Fruit fly (Drosophila melanogaster) whole organism, prepupa: ENCODE data around the gene CG33912.
A peak's percentile ranks its signal among the peaks of the same experiment; 100 is the strongest.

Source experiments
- Blimp-1 ChIP-seq: fragments of 200-800 bp; sonication (Bioruptor generic); optimal IDR thresholded peaks from 3 replicates; lab custom pipeline; 2017; ENCODE audit warnings: missing biosample characterization, missing genetic modification characterization, mild to moderate bottlenecking, moderate library complexity, missing genetic modification reagents
- CG10631 ChIP-seq: fragments of 200-800 bp; sonication (Bioruptor generic); optimal IDR thresholded peaks from 2 replicates; lab custom pipeline; 2016; ENCODE audit warnings: missing biosample characterization, missing genetic modification characterization
- CG10669 ChIP-seq: fragments of 200-800 bp; sonication (Bioruptor generic); optimal IDR thresholded peaks from 3 replicates; lab custom pipeline; 2018; ENCODE audit warnings: missing biosample characterization, mild to moderate bottlenecking, missing genetic modification characterization, moderate library complexity
- CG11294 ChIP-seq: fragments of 200-800 bp; sonication (Bioruptor generic); IDR thresholded peaks from 2 replicates; pipeline ENCODE4 v1.3.6; 2022; ENCODE audit warnings: missing biosample characterization, missing genetic modification characterization
- CG11902 ChIP-seq: fragments of 200-800 bp; sonication (Bioruptor generic); optimal IDR thresholded peaks from 3 replicates; lab custom pipeline; 2016; ENCODE audit warnings: missing biosample characterization, missing genetic modification characterization
- CG15336 ChIP-seq: fragments of 200-800 bp; sonication (Bioruptor generic); IDR thresholded peaks from 2 replicates; pipeline ENCODE4 v1.3.6; 2022; ENCODE audit warnings: missing biosample characterization, missing genetic modification characterization
- CG16779 ChIP-seq: fragments of 200-800 bp; sonication (Bioruptor generic); optimal IDR thresholded peaks from 3 replicates; lab custom pipeline; 2017; ENCODE audit warnings: missing biosample characterization, mild to moderate bottlenecking, missing genetic modification characterization
- CG3032 ChIP-seq: fragments of 200-800 bp; optimal IDR thresholded peaks from 2 replicates; lab custom pipeline; 2019; ENCODE audit warnings: missing biosample characterization, mild to moderate bottlenecking, missing genetic modification characterization, moderate library complexity
- CG31627 ChIP-seq: fragments of 200-800 bp; sonication (Bioruptor generic); optimal IDR thresholded peaks from 3 replicates; lab custom pipeline; 2016; ENCODE audit warnings: missing biosample characterization, missing genetic modification characterization
- CG34406 ChIP-seq: fragments of 200-800 bp; sonication (Bioruptor generic); optimal IDR thresholded peaks from 3 replicates; lab custom pipeline; 2016; ENCODE audit warnings: missing biosample characterization, missing genetic modification characterization
- CG3919 ChIP-seq: fragments of 200-800 bp; sonication (Bioruptor generic); optimal IDR thresholded peaks from 3 replicates; lab custom pipeline; 2016; ENCODE audit warnings: missing biosample characterization, missing genetic modification characterization
- CG4318 ChIP-seq: fragments of 200-800 bp; sonication (Bioruptor generic); optimal IDR thresholded peaks from 3 replicates; lab custom pipeline; 2017; ENCODE audit warnings: missing biosample characterization, mild to moderate bottlenecking, missing genetic modification characterization
- CG6808 ChIP-seq: fragments of 200-800 bp; sonication (Bioruptor generic); optimal IDR thresholded peaks from 3 replicates; lab custom pipeline; 2017; ENCODE audit warnings: missing biosample characterization, missing genetic modification characterization, mild to moderate bottlenecking, moderate library complexity, missing genetic modification reagents
- CG6854 ChIP-seq: fragments of 200-800 bp; sonication (Bioruptor generic); optimal IDR thresholded peaks from 2 replicates; lab custom pipeline; 2017; ENCODE audit warnings: missing biosample characterization, mild to moderate bottlenecking, missing genetic modification characterization
- CG8119 ChIP-seq: fragments of 200-800 bp; sonication (Bioruptor generic); IDR thresholded peaks from 3 replicates; pipeline ENCODE4 v1.3.6; 2022; ENCODE audit warnings: missing biosample characterization, missing genetic modification characterization
- CG8319 ChIP-seq: fragments of 200-800 bp; sonication (Bioruptor generic); optimal IDR thresholded peaks from 3 replicates; lab custom pipeline; 2016; ENCODE audit warnings: missing biosample characterization, missing genetic modification characterization
- CG8632 ChIP-seq: fragments of 200-800 bp; sonication (Bioruptor generic); optimal IDR thresholded peaks from 3 replicates; lab custom pipeline; 2016; ENCODE audit warnings: missing biosample characterization, missing genetic modification characterization
- Eip78C ChIP-seq: fragments of 200-800 bp; sonication (Bioruptor generic); peaks from one replicate; lab custom pipeline; 2016; ENCODE audit warnings: missing biosample characterization, missing genetic modification characterization
- Ets21C ChIP-seq: fragments of 200-800 bp; sonication (Bioruptor generic); optimal IDR thresholded peaks from 3 replicates; lab custom pipeline; 2016; ENCODE audit warnings: missing biosample characterization, missing genetic modification characterization
- Ets96B ChIP-seq: fragments of 200-800 bp; optimal IDR thresholded peaks from 2 replicates; lab custom pipeline; 2019; ENCODE audit warnings: missing biosample characterization, mild to moderate bottlenecking, missing genetic modification characterization, moderate library complexity
- Hr38 ChIP-seq: sonication (Bioruptor generic); optimal IDR thresholded peaks from 2 replicates; lab custom pipeline; 2016; ENCODE audit warnings: missing biosample characterization, missing genetic modification characterization
- Hr39 ChIP-seq: fragments of 200-800 bp; sonication (Bioruptor generic); optimal IDR thresholded peaks from 2 replicates; lab custom pipeline; 2016; ENCODE audit warnings: missing biosample characterization, missing genetic modification characterization
- Smox ChIP-seq: fragments of 200-800 bp; sonication (Bioruptor generic); optimal IDR thresholded peaks from 3 replicates; lab custom pipeline; 2016; ENCODE audit warnings: missing biosample characterization, missing genetic modification characterization
- Sox102F ChIP-seq: fragments of 200-800 bp; sonication (Bioruptor generic); optimal IDR thresholded peaks from 2 replicates; lab custom pipeline; 2016; ENCODE audit warnings: missing biosample characterization, mild to moderate bottlenecking, missing genetic modification characterization
- Sox14 ChIP-seq: fragments of 200-800 bp; sonication (Bioruptor generic); optimal IDR thresholded peaks from 3 replicates; lab custom pipeline; 2016; ENCODE audit warnings: missing biosample characterization, missing genetic modification characterization
- achi ChIP-seq: fragments of 200-800 bp; sonication (Bioruptor generic); optimal IDR thresholded peaks from 3 replicates; lab custom pipeline; 2016; ENCODE audit warnings: missing biosample characterization, missing genetic modification characterization
- acj6 ChIP-seq: fragments of 200-800 bp; sonication (Bioruptor generic); optimal IDR thresholded peaks from 3 replicates; lab custom pipeline; 2016; ENCODE audit warnings: missing biosample characterization, missing genetic modification characterization
- dac ChIP-seq: fragments of 200-800 bp; sonication (Bioruptor generic); optimal IDR thresholded peaks from 2 replicates; lab custom pipeline; 2017; ENCODE audit warnings: missing biosample characterization, mild to moderate bottlenecking, missing genetic modification characterization
- dsx ChIP-seq: fragments of 200-800 bp; optimal IDR thresholded peaks from 3 replicates; lab custom pipeline; 2019; ENCODE audit warnings: missing biosample characterization, mild to moderate bottlenecking, missing genetic modification characterization, moderate library complexity; ENCODE audit not compliant: poor library complexity, severe bottlenecking
- eg ChIP-seq: fragments of 200-800 bp; sonication (Bioruptor generic); IDR thresholded peaks from 3 replicates; pipeline ENCODE4 v1.3.6; 2022; ENCODE audit warnings: missing biosample characterization, missing genetic modification characterization
- esn ChIP-seq: fragments of 200-800 bp; sonication (Bioruptor generic); optimal IDR thresholded peaks from 2 replicates; lab custom pipeline; 2016; ENCODE audit warnings: missing biosample characterization, mild to moderate bottlenecking, missing genetic modification characterization, moderate library complexity
- fkh ChIP-seq: fragments of 200-800 bp; sonication (Bioruptor generic); optimal IDR thresholded peaks from 3 replicates; lab custom pipeline; 2017; ENCODE audit warnings: missing biosample characterization, mild to moderate bottlenecking, missing genetic modification characterization, moderate library complexity
- lz ChIP-seq: fragments of 200-800 bp; sonication (Bioruptor generic); optimal IDR thresholded peaks from 3 replicates; lab custom pipeline; 2016; ENCODE audit warnings: missing biosample characterization, missing genetic modification characterization
- pdm3 ChIP-seq: fragments of 200-800 bp; sonication (Bioruptor generic); optimal IDR thresholded peaks from 3 replicates; lab custom pipeline; 2016; ENCODE audit warnings: missing biosample characterization, missing genetic modification characterization
- salr ChIP-seq, 2 experiments: fragments of 200-800 bp; sonication (Bioruptor generic); optimal IDR thresholded peaks; 3 replicates each; lab custom pipeline; 2016 to 2018; ENCODE audit warnings: missing biosample characterization in 2 of 2, missing genetic modification characterization in 2 of 2, mild to moderate bottlenecking in 1 of 2
- spab ChIP-seq: fragments of 200-800 bp; sonication (Bioruptor generic); optimal IDR thresholded peaks from 2 replicates; lab custom pipeline; 2017; ENCODE audit warnings: missing biosample characterization, mild to moderate bottlenecking, missing genetic modification characterization, missing genetic modification reagents
- svp ChIP-seq: fragments of 200-800 bp; sonication (Bioruptor generic); peaks from one replicate; lab custom pipeline; 2016; ENCODE audit warnings: missing biosample characterization, missing genetic modification characterization
- topi ChIP-seq: fragments of 200-800 bp; sonication (Bioruptor generic); optimal IDR thresholded peaks from 3 replicates; lab custom pipeline; 2016; ENCODE audit warnings: missing biosample characterization, missing genetic modification characterization

The CG33912 gene

DNA sequence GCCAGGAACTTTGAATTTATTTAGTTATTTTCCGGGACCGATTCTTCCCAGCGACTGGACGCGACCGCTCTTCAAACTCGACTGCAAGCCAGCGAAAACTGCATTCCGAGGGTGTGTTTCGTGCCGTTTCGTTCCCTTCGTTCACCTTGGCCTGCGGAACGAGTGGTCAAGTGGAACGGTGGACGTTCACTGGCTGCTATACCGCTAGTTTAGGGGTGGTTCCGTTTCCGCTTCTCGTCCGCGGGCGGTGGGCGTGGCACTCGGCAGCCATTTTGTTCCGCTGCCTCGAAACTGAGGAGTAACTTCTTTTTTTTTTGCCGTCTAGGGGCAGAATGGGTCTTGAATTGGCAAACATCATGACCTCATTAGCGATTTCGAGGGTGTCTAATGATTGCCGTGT lies 37.2 kb upstream of the CG33912 start, which contains the start of gene Six4:
Gene Six4, minus strand, starts transcription at position 85 of the 400 bp plus-strand sequence.
- TF ChIP-seq CG11902 = no peak
- TF ChIP-seq pdm3 (GFP tag; lab: Kevin White, UChicago) = no peak
- no peak for TF ChIP-seq Ets21C (GFP tag; lab: Kevin White, UChicago)
- TF ChIP-seq, all 60 proteins: peak for 0

DNA sequence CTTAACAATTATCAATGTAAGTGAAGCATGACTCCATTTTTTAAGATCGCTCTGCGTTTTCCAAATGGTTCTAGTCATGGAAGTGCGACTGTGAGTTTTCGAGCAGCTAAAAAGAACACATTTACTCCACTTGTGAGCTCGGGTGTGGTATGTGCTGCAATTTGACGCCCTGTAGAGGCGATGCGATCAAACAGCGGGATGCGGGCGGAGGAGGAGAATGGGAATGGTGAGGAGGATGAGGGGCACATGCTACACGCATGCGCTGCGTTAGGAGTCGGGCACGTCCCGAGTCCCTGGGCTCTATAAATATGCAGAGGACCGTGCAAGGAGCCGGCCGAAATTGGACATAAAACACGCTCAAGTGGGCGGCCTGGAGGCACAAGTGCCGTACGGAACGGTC lies 33.8 kb upstream of the CG33912 start:
- no peak for TF ChIP-seq Blimp-1 (GFP tag; lab: Kevin White, UChicago)
- TF ChIP-seq, all 60 proteins: peak for 0

DNA sequence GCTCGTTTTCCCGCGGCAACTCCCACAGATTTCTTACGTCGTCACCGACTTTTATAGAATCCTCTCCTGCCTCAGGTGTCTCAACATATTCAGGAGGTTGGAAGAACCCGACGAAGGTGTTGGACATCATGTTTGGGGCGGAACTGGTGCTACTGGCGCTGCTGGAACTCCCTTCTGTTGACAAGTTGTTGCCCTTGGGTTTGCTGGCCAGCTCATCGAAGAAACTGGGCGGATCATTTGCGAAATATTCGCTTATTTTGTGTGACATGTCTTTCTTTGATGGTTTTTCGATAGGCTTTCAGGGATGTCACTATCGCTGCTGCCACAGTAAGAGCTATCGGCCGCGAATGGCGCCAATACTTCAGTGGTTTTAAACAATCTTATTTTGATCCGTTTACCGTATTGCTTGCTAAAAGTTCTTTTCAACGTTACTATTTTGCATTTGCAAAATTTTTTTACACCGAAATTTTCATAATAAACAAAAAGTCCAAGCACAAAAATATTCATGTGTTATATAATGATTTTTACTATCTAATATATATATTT lies 32.4 kb upstream of the CG33912 start, which contains the start of gene CG11396:
Gene CG11396, minus strand, starts transcription at position 303 of the 546 bp plus-strand sequence.
- TF ChIP-seq Hr38 (GFP tag; lab: Kevin White, UChicago) (no peak), esn (GFP tag; lab: Kevin White, UChicago) (peak; percentile 39), achi (peak; percentile 52), Hr39 (GFP tag; lab: Kevin White, UChicago) (no peak), Sox14 (GFP tag; lab: Kevin White, UChicago) (peak; percentile 62), Eip78C (GFP tag; lab: Kevin White, UChicago) (peak; percentile 45), CG8632 (no peak), fkh (GFP tag; lab: Kevin White, UChicago) (no peak), CG3032 (tag; lab: Kevin White, UChicago) (no peak), Ets96B (tag; lab: Kevin White, UChicago) (no peak)

DNA sequence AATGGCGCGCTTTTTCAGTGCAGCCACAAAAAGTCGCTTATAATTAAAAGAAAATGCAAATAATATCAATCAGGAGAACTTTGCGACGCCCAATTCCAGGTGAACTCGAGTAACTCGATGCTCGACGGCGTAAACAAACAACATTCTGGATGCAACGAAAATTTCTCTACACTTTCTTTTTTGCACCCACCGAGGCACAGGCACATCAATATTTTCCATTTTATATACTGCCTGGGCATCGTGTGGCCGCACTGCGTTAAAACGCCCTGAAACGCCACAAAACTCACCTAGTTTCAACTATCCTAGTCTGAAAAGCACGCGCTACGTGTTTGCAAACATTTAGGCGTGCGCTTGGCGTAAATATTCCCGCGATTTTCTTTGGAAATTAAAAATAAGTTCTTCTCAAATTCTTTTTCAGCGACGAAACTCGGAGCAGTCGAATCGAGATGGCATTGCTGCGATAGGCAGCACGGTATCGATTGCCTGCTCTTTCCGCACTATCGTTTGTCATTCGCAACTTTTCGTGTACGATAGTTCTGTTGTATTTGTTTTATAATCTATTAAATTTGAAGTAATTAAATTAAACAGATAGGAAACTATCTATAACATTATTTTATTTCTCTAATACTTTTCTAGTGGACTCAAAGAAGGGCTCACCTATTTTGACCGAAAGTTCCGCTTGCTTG lies 30.4 kb upstream of the CG33912 start, which contains the start of gene Pcif1:
Gene Pcif1, minus strand, starts transcription at position 456 of the 686 bp plus-strand sequence.
- no peak for TF ChIP-seq acj6 (GFP tag; lab: Kevin White, UChicago)
- peak; percentile 13 for TF ChIP-seq achi
- no peak for TF ChIP-seq CG10669 (GFP tag; lab: Kevin White, UChicago)
- TF ChIP-seq lz = peak; percentile 28
- peak; percentile 14 for TF ChIP-seq Sox14 (GFP tag; lab: Kevin White, UChicago)
- TF ChIP-seq dac (GFP tag; lab: Kevin White, UChicago) = no peak
- TF ChIP-seq Sox102F (GFP tag; lab: Kevin White, UChicago) = peak; percentile 36
- no peak for TF ChIP-seq CG10631 (GFP tag; lab: Kevin White, UChicago)
- peak; percentile 52 for TF ChIP-seq esn (GFP tag; lab: Kevin White, UChicago)
- TF ChIP-seq fkh (GFP tag; lab: Kevin White, UChicago) = peak; percentile 67
- TF ChIP-seq Eip78C (GFP tag; lab: Kevin White, UChicago) = peak; percentile 40
- peak; percentile 31 for TF ChIP-seq topi (GFP tag; lab: Kevin White, UChicago)

dm6 chr3L:20784812-20785671 lies 29.6 kb upstream of the CG33912 start:
- peak; percentile 32 for TF ChIP-seq CG34406 (GFP tag; lab: Kevin White, UChicago)
- peak; percentile 56 for TF ChIP-seq CG15336 (GFP tag; lab: Robert Waterston, UW)
- TF ChIP-seq Blimp-1 (GFP tag; lab: Kevin White, UChicago) = peak; percentile 44
- TF ChIP-seq svp (GFP tag; lab: Kevin White, UChicago) = peak; percentile 59
- peak; percentile 64 for TF ChIP-seq esn (GFP tag; lab: Kevin White, UChicago)
- peak; percentile 25 for TF ChIP-seq CG31627 (GFP tag; lab: Kevin White, UChicago)
- peak; percentile 2 for TF ChIP-seq CG3919 (GFP tag; lab: Kevin White, UChicago)
- no peak for TF ChIP-seq CG6854 (GFP tag; lab: Kevin White, UChicago)
- TF ChIP-seq CG16779 (tag; lab: Kevin White, UChicago) = no peak
- peak; percentile 30; the same call in 2 of the 3 replicates for TF ChIP-seq CG8119 (GFP tag; lab: Robert Waterston, UW)
- TF ChIP-seq fkh (GFP tag; lab: Kevin White, UChicago) = peak; percentile 6
- peak in 1 of 2 experiments; percentile 54 for TF ChIP-seq salr (GFP tag; optimal IDR thresholded peaks at IDR 0.05; lab: Kevin White, UChicago)
- no peak for TF ChIP-seq acj6 (GFP tag; lab: Kevin White, UChicago)
- peak; percentile 57 for TF ChIP-seq Smox (GFP tag; lab: Kevin White, UChicago)
- TF ChIP-seq eg = no peak
- peak; percentile 41 for TF ChIP-seq Hr39 (GFP tag; lab: Kevin White, UChicago)
- TF ChIP-seq CG8319 = no peak
- peak; percentile 57 for TF ChIP-seq CG6808
- peak; percentile 11 for TF ChIP-seq dsx
- TF ChIP-seq CG11294 (GFP tag; lab: Robert Waterston, UW) = no peak
- TF ChIP-seq CG8632 = peak; percentile 30
- peak; percentile 1 for TF ChIP-seq spab (GFP tag; lab: Kevin White, UChicago)
- peak; percentile 37 for TF ChIP-seq achi
- no peak for TF ChIP-seq CG4318 (GFP tag; lab: Kevin White, UChicago)
- peak; percentile 19 for TF ChIP-seq Ets96B (tag; lab: Kevin White, UChicago)
